Worm (Caenorhabditis elegans) whole organism, L2 larva: Measurements from ENCODE around the gene C18A3.11.
A peak's percentile ranks its signal among the peaks of the same experiment; 100 is the strongest.
"Not testable (repeated sequence)": the region's sequence is repeated elsewhere in the genome, so short reads cannot be mapped to it uniquely, and the experiment has no call there.

Experiments used
- C34F6.9 ChIP-seq: fragments of 150-350 bp; optimal IDR thresholded peaks from 2 replicates; lab custom pipeline; 2014; ENCODE audit warnings: missing biosample characterization, missing genetic modification characterization
- F13H6.1 ChIP-seq: sonication (generic microtip); optimal IDR thresholded peaks from 2 replicates; lab custom pipeline; 2016; ENCODE audit warnings: missing genetic modification characterization, missing compliant biosample characterization
- R02D3.7 ChIP-seq: fragments of 150-350 bp; optimal IDR thresholded peaks from 2 replicates; lab custom pipeline; 2014; ENCODE audit warnings: missing biosample characterization, missing genetic modification characterization
- alr-1 ChIP-seq: fragments of 150-350 bp; optimal IDR thresholded peaks from 2 replicates; lab custom pipeline; 2014; ENCODE audit warnings: missing biosample characterization, missing genetic modification characterization
- aly-2 ChIP-seq: fragments of 150-350 bp; optimal IDR thresholded peaks from 2 replicates; lab custom pipeline; 2014; ENCODE audit warnings: missing biosample characterization, missing genetic modification characterization
- ama-1 ChIP-seq: fragments of 150-350 bp; optimal IDR thresholded peaks from 2 replicates; lab custom pipeline; 2018; ENCODE audit warnings: inconsistent platforms
- ceh-16 ChIP-seq: fragments of 150-350 bp; optimal IDR thresholded peaks from 2 replicates; lab custom pipeline; 2014; ENCODE audit warnings: missing biosample characterization, missing genetic modification characterization
- crh-2 ChIP-seq: sonication (generic microtip); optimal IDR thresholded peaks from 2 replicates; lab custom pipeline; 2017; ENCODE audit warnings: missing biosample characterization, missing genetic modification characterization
- elt-1 ChIP-seq: fragments of 150-350 bp; optimal IDR thresholded peaks from 2 replicates; lab custom pipeline; 2014; ENCODE audit warnings: missing biosample characterization, missing genetic modification characterization
- elt-3 ChIP-seq: sonication (generic microtip); optimal IDR thresholded peaks from 2 replicates; lab custom pipeline; 2017; ENCODE audit warnings: missing biosample characterization, missing genetic modification characterization
- fos-1 ChIP-seq: fragments of 150-350 bp; optimal IDR thresholded peaks from 2 replicates; lab custom pipeline; 2014; ENCODE audit warnings: missing biosample characterization, missing genetic modification characterization
- gmeb-1 ChIP-seq: fragments of 150-350 bp; optimal IDR thresholded peaks from 2 replicates; lab custom pipeline; 2014; ENCODE audit warnings: missing biosample characterization, missing genetic modification characterization
- lin-11 ChIP-seq: fragments of 150-350 bp; sonication (generic microtip); optimal IDR thresholded peaks from 2 replicates; lab custom pipeline; 2014; ENCODE audit warnings: missing biosample characterization, missing genetic modification characterization, inconsistent platforms, mixed read lengths
- lin-13 ChIP-seq: fragments of 150-350 bp; optimal IDR thresholded peaks from 2 replicates; lab custom pipeline; 2014; ENCODE audit warnings: missing biosample characterization, missing genetic modification reagents, missing genetic modification characterization
- lin-39 ChIP-seq: fragments of 150-350 bp; optimal IDR thresholded peaks from 2 replicates; lab custom pipeline; 2014; ENCODE audit warnings: missing biosample characterization, missing genetic modification reagents, missing genetic modification characterization
- lsy-2 ChIP-seq, 2 experiments: fragments of 150-350 bp in 1 of 2; sonication (generic microtip) in 1 of 2; optimal IDR thresholded peaks; 2 replicates each; lab custom pipeline; 2014 to 2017; ENCODE audit warnings: missing biosample characterization in 2 of 2, missing genetic modification characterization in 2 of 2
- mbf-1 ChIP-seq: sonication (generic microtip); optimal IDR thresholded peaks from 2 replicates; lab custom pipeline; 2017; ENCODE audit warnings: missing biosample characterization, missing genetic modification characterization
- mdl-1 ChIP-seq, 2 experiments: fragments of 150-350 bp in 1 of 2; sonication (generic microtip) in 1 of 2; optimal IDR thresholded peaks; 2 replicates each; lab custom pipeline; 2017; ENCODE audit warnings: missing biosample characterization in 2 of 2, missing genetic modification characterization in 2 of 2
- nhr-11 ChIP-seq: fragments of 150-350 bp; optimal IDR thresholded peaks from 2 replicates; lab custom pipeline; 2014; ENCODE audit warnings: missing biosample characterization, missing genetic modification characterization
- nhr-129 ChIP-seq: fragments of 150-350 bp; optimal IDR thresholded peaks from 2 replicates; lab custom pipeline; 2014; ENCODE audit warnings: missing biosample characterization, missing genetic modification characterization
- nhr-237 ChIP-seq: fragments of 150-350 bp; optimal IDR thresholded peaks from 2 replicates; lab custom pipeline; 2014; ENCODE audit warnings: missing biosample characterization, missing genetic modification characterization
- nhr-25 ChIP-seq: fragments of 150-350 bp; sonication (generic microtip); optimal IDR thresholded peaks from 3 replicates; lab custom pipeline; 2014; ENCODE audit warnings: missing biosample characterization, missing genetic modification characterization
- nhr-6 ChIP-seq: fragments of 150-350 bp; optimal IDR thresholded peaks from 2 replicates; lab custom pipeline; 2014; ENCODE audit warnings: missing biosample characterization, missing genetic modification characterization
- nhr-77 ChIP-seq: fragments of 150-350 bp; optimal IDR thresholded peaks from 2 replicates; lab custom pipeline; 2014; ENCODE audit warnings: missing biosample characterization, missing genetic modification characterization
- peb-1 ChIP-seq: fragments of 150-350 bp; optimal IDR thresholded peaks from 2 replicates; lab custom pipeline; 2014; ENCODE audit warnings: missing biosample characterization, missing genetic modification characterization
- skn-1 ChIP-seq: sonication (generic microtip); optimal IDR thresholded peaks from 2 replicates; lab custom pipeline; 2017; ENCODE audit warnings: missing biosample characterization, missing genetic modification characterization
- sma-3 ChIP-seq: sonication (generic microtip); optimal IDR thresholded peaks from 2 replicates; lab custom pipeline; 2016; ENCODE audit warnings: missing genetic modification reagents, missing genetic modification characterization, missing compliant biosample characterization
- sma-9 ChIP-seq, 2 experiments: fragments of 150-350 bp in 1 of 2; sonication (generic microtip) in 1 of 2; optimal IDR thresholded peaks; 2 replicates each; lab custom pipeline; 2014 to 2016; ENCODE audit warnings: missing genetic modification characterization in 2 of 2, mild to moderate bottlenecking in 1 of 2, missing biosample characterization in 1 of 2, missing compliant biosample characterization in 1 of 2, missing genetic modification reagents in 1 of 2, moderate library complexity in 1 of 2
- unc-62 ChIP-seq: fragments of 150-350 bp; optimal IDR thresholded peaks from 2 replicates; lab custom pipeline; 2014; ENCODE audit warnings: missing biosample characterization, missing genetic modification reagents, missing genetic modification characterization
- zag-1 ChIP-seq: fragments of 150-350 bp; optimal IDR thresholded peaks from 2 replicates; lab custom pipeline; 2014; ENCODE audit warnings: missing biosample characterization, missing genetic modification characterization
- ztf-1 ChIP-seq: fragments of 200-800 bp; sonication (Bioruptor generic); conservative IDR thresholded peaks from 2 replicates; pipeline ENCODE4 v1.3.6; 2022; ENCODE audit warnings: missing genetic modification characterization, missing compliant biosample characterization

The C18A3.11 gene

DNA sequence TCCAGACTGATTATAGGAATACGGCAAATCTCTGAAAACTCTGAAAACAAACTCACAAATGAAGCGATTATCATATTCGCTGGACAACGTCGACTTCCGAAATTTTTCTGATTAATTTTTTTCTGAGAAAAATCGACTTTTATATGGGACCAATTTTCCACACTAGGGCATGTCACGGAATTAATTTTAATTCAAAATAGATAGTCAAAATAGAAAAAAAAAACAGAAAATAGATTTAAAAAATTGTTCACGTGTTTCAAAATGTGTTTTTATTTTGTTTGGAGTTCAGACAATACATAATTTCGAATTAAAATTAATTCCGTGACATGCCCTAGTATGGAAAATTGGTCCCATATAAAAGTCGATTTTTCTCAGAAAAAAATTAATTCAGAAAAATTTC lies 26.8 kb downstream of the C18A3.11 start, which contains the start of the genes F10C1.3 and F10C1.23:
F10C1.3 (minus strand) TSS at position 101 of the 400 bp plus-strand sequence.
F10C1.23 (plus strand) TSS at position 385 of the 400 bp plus-strand sequence.
- not testable (repeated sequence) for TF ChIP-seq lin-11, nhr-6, peb-1 (tag; lab: Kevin White, UChicago)

DNA sequence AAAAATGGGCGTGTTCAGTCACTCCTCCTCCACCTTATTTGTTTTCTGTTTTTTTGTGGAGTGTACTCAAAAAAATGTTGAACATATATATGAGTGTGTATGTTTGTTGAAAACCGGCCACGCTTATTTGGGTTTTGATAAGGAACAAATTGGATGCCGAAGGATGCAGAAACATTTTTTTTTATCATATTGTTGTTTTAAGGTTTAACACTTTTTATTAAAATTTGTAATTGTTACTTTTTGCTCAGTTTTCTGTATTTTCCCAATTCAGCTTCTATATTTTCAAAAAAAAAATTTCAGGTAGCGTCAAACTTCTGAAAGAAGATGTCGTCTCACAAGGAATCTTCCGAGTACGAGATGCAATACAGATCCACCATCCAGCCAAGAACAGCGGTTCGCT lies 34.5 kb downstream of the C18A3.11 start, which contains the start of gene ifb-1:
ifb-1 (plus strand) TSS at position 301 of the 400 bp plus-strand sequence.
- TF ChIP-seq fos-1 (tag; lab: Kevin White, UChicago) = no peak
- no peak for TF ChIP-seq F13H6.1
- no peak for TF ChIP-seq crh-2 (tag; lab: Kevin White, UChicago)
- TF ChIP-seq lin-13 (GFP tag; lab: Kevin White, UChicago) = no peak
- no peak for TF ChIP-seq zag-1 (tag; lab: Kevin White, UChicago)
- TF ChIP-seq nhr-77 (tag; lab: Kevin White, UChicago) = no peak
- no peak for TF ChIP-seq sma-3 (GFP tag; lab: Kevin White, UChicago)
- TF ChIP-seq skn-1 (tag; lab: Kevin White, UChicago) = no peak

DNA sequence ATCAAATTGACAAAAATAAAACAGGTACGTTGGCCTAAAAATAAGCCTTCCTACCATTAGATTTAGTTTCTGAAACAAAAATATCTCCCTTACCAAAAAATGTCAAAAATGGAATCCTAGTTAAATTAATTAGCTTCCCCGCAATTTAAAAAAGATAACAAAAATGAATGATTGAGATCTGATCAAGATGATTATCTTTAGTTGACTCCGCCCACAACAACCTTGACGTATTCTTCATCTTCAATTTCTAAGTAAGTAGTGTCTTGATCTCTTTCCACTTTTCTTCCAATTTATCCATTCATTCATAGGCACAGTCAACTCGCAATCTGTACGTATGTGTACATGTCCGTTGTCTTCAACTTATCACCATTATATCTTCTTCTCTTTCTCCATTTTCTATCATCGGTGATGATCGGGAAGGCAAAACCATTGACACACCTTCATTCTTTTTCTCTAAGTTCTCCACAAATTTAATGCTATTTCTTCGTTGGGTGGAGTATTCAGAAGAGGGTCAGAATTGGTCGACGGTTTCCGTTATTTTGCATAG lies 37.5 kb downstream of the C18A3.11 start:
- TF ChIP-seq mdl-1 (tag; optimal IDR thresholded peaks at IDR 0.05; lab: Kevin White, UChicago) (no peak), lin-13 (GFP tag; lab: Kevin White, UChicago) (no peak), gmeb-1 (tag; lab: Kevin White, UChicago) (no peak), crh-2 (tag; lab: Kevin White, UChicago) (no peak), mbf-1 (tag; lab: Kevin White, UChicago) (no peak), lsy-2 (tag; optimal IDR thresholded peaks at IDR 0.05; lab: Kevin White, UChicago) (no peak), elt-1 (tag; lab: Kevin White, UChicago) (peak; percentile 8), nhr-25 (tag; lab: Kevin White, UChicago) (peak; percentile 0), lin-11 (tag; lab: Kevin White, UChicago) (no peak), ama-1 (no peak), ceh-16 (tag; lab: Kevin White, UChicago) (peak; percentile 19), alr-1 (no peak), nhr-237 (tag; lab: Kevin White, UChicago) (no peak), aly-2 (no peak), sma-3 (GFP tag; lab: Kevin White, UChicago) (no peak), F13H6.1 (no peak), sma-9 (GFP tag; optimal IDR thresholded peaks at IDR 0.05; lab: Kevin White, UChicago) (peak; percentile 43), sma-9 (tag; optimal IDR thresholded peaks at IDR 0.05; lab: Kevin White, UChicago) (no peak)
- TF ChIP-seq, all 48 proteins: peak for 4

DNA sequence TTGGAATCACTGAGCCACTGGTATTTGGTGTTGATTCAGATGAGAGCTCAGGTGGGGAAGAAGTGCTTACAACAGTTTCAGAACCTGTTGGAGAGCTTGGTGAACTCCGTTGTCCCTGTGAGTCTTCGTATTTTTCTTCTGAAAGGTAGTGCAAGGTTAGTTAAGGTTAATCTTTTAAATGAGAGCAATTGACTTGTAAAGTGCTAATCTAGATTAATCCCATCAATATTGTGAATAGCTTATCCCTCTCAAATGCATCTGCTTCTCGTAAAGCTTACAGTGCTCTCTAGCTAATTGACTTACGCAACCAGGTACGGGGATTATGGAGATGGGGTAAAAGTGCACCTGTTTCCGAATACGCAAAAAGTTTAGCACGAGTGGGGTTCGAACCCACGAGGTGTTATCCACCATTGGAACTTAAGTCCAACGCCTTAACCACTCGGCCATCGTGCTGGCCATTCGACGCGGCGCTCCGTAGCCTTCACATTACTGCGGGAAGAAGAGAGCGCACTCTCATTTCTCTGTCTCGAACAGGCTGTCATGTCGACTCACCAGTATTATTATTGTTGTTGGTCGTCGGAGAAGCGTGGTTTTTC lies 41.8 kb downstream of the C18A3.11 start:
- TF ChIP-seq nhr-129 (peak; percentile 79), F13H6.1 (peak; percentile 45), zag-1 (tag; lab: Kevin White, UChicago) (no peak), sma-9 (GFP tag; optimal IDR thresholded peaks at IDR 0.05; lab: Kevin White, UChicago) (peak; percentile 53), sma-9 (tag; optimal IDR thresholded peaks at IDR 0.05; lab: Kevin White, UChicago) (no peak), elt-3 (tag; lab: Kevin White, UChicago) (no peak), lin-11 (tag; lab: Kevin White, UChicago) (peak; percentile 32), fos-1 (tag; lab: Kevin White, UChicago) (peak; percentile 35), gmeb-1 (tag; lab: Kevin White, UChicago) (peak; percentile 22), crh-2 (tag; lab: Kevin White, UChicago) (peak; percentile 1), C34F6.9 (peak; percentile 37)

DNA sequence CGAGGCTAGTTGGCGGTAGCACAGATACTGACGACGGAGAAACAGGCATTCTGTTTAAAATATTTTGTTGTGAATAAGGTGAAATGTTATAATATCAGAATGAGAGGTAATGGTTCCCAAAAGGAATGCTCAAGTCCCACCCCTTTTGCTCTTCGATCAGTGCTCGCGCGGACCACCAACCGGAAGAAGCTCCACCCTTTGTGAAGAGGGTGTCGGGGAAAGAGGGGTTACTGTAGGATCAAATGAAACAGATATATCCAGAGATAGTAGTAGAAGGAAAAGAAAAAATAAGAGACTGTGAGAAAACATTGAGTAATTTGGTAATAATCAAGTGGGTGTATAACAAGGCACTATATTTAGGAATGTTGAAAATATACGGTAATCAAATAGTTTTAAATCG lies 43.3 kb downstream of the C18A3.11 start, which contains the start of the genes dmd-5 and F10C1.1:
dmd-5 (minus strand) TSS at position 101 of the 400 bp plus-strand sequence.
F10C1.1 (plus strand) TSS at position 110 of the 400 bp plus-strand sequence.
- TF ChIP-seq ztf-1 (GFP tag; lab: Robert Waterston, UW) = no peak
- TF ChIP-seq R02D3.7 (tag; lab: Kevin White, UChicago) = no peak
- TF ChIP-seq nhr-237 (tag; lab: Kevin White, UChicago) = no peak
- no peak for TF ChIP-seq crh-2 (tag; lab: Kevin White, UChicago)
- TF ChIP-seq unc-62 (GFP tag; lab: Kevin White, UChicago) = no peak
- TF ChIP-seq lin-39 (tag; lab: Kevin White, UChicago) = no peak
- TF ChIP-seq skn-1 (tag; lab: Kevin White, UChicago) = no peak
- TF ChIP-seq fos-1 (tag; lab: Kevin White, UChicago) = no peak
- no peak for TF ChIP-seq gmeb-1 (tag; lab: Kevin White, UChicago)
- no peak for TF ChIP-seq elt-1 (tag; lab: Kevin White, UChicago)
- TF ChIP-seq nhr-11 (tag; lab: Kevin White, UChicago) = no peak
- TF ChIP-seq, all 48 proteins: peak for 0
